Worm (Caenorhabditis elegans) whole organism, young adult: ENCODE measurements around the gene T02D1.7.
A peak's percentile ranks its signal among the peaks of the same experiment; 100 is the strongest.

Experiments used
- B0035.1 ChIP-seq: sonication (generic microtip); optimal IDR thresholded peaks from 2 replicates; lab custom pipeline; 2016; ENCODE audit warnings: missing genetic modification characterization, mild to moderate bottlenecking, missing compliant biosample characterization, missing genotype, missing genetic modification reagents
- B0336.3 ChIP-seq: fragments of 200-800 bp; sonication (Bioruptor generic); IDR thresholded peaks from 2 replicates; pipeline ENCODE4 v1.3.6; 2022; ENCODE audit warnings: missing genetic modification characterization, missing compliant biosample characterization
- D2030.7 ChIP-seq: fragments of 200-800 bp; sonication (Bioruptor generic); IDR thresholded peaks from 2 replicates; pipeline ENCODE4 v1.3.6; 2022; ENCODE audit warnings: missing genetic modification reagents, missing genetic modification characterization, missing compliant biosample characterization
- F33H1.4 ChIP-seq: fragments of 200-800 bp; sonication (Bioruptor generic); IDR thresholded peaks from 2 replicates; pipeline ENCODE4 v1.3.6; 2022; ENCODE audit warnings: missing genetic modification reagents, missing genetic modification characterization, missing compliant biosample characterization
- F57C9.4 ChIP-seq: sonication (generic microtip); optimal IDR thresholded peaks from 2 replicates; lab custom pipeline; 2017; ENCODE audit warnings: mild to moderate bottlenecking, missing genetic modification characterization, missing compliant biosample characterization
- akir-1 ChIP-seq: fragments of 200-800 bp; sonication (Bioruptor generic); optimal IDR thresholded peaks from 2 replicates; lab custom pipeline; 2018; ENCODE audit warnings: mild to moderate bottlenecking, missing genetic modification characterization, moderate library complexity, missing compliant biosample characterization
- attf-5 ChIP-seq: fragments of 200-800 bp; sonication (Bioruptor generic); optimal IDR thresholded peaks from 2 replicates; lab custom pipeline; 2018; ENCODE audit warnings: mild to moderate bottlenecking, missing genetic modification characterization, missing compliant biosample characterization
- attf-6 ChIP-seq: fragments of 200-800 bp; sonication (Bioruptor generic); IDR thresholded peaks from 2 replicates; pipeline ENCODE4 v1.3.6; 2022; ENCODE audit warnings: missing genetic modification reagents, missing genetic modification characterization, missing compliant biosample characterization
- bed-2 ChIP-seq: fragments of 200-800 bp; sonication (Bioruptor generic); IDR thresholded peaks from 2 replicates; pipeline ENCODE4 v1.3.6; 2022; ENCODE audit warnings: missing genetic modification reagents, missing genetic modification characterization, missing compliant biosample characterization
- ccch-3 ChIP-seq: fragments of 200-800 bp; sonication (Bioruptor generic); optimal IDR thresholded peaks from 2 replicates; lab custom pipeline; 2018; ENCODE audit warnings: mild to moderate bottlenecking, missing genetic modification characterization, missing compliant biosample characterization
- cebp-1 ChIP-seq, 2 experiments: fragments of 200-800 bp in 1 of 2; sonication (Bioruptor generic) in 1 of 2; sonication (generic microtip) in 1 of 2; IDR thresholded peaks in 1 of 2; optimal IDR thresholded peaks in 1 of 2; 2 replicates each; pipeline versions ENCODE4 v1.3.6 to Lab custom; 2017 to 2022; ENCODE audit warnings: missing compliant biosample characterization in 2 of 2, missing genetic modification characterization in 2 of 2, mild to moderate bottlenecking in 1 of 2, missing genetic modification reagents in 1 of 2, moderate library complexity in 1 of 2
- dox-1 ChIP-seq: fragments of 200-800 bp; sonication (Bioruptor generic); IDR thresholded peaks from 2 replicates; pipeline ENCODE4 v1.3.6; 2022; ENCODE audit warnings: missing genetic modification reagents, missing genetic modification characterization, missing compliant biosample characterization
- dpff-1 ChIP-seq: sonication (generic microtip); optimal IDR thresholded peaks from 2 replicates; lab custom pipeline; 2017; ENCODE audit warnings: mild to moderate bottlenecking, missing genetic modification characterization, missing compliant biosample characterization
- egl-44 ChIP-seq: fragments of 200-800 bp; sonication (Bioruptor generic); IDR thresholded peaks from 2 replicates; pipeline ENCODE4 v1.3.6; 2022; ENCODE audit warnings: missing genetic modification reagents, missing genetic modification characterization, missing compliant biosample characterization
- ekl-4 ChIP-seq: fragments of 200-800 bp; sonication (Bioruptor generic); IDR thresholded peaks from 2 replicates; pipeline ENCODE4 v1.3.6; 2022; ENCODE audit warnings: missing genetic modification reagents, missing genetic modification characterization, missing compliant biosample characterization
- ets-4 ChIP-seq: fragments of 200-800 bp; sonication (Bioruptor generic); optimal IDR thresholded peaks from 2 replicates; lab custom pipeline; 2018; ENCODE audit warnings: mild to moderate bottlenecking, missing genetic modification characterization, missing compliant biosample characterization
- him-1 ChIP-seq: sonication (generic microtip); optimal IDR thresholded peaks from 2 replicates; lab custom pipeline; 2016; ENCODE audit warnings: missing genotype, missing genetic modification reagents, missing genetic modification characterization, missing compliant biosample characterization
- hlh-26 ChIP-seq: fragments of 200-800 bp; sonication (Bioruptor generic); conservative IDR thresholded peaks from 2 replicates; pipeline ENCODE4 v1.3.6; 2022; ENCODE audit warnings: missing genetic modification reagents, missing genetic modification characterization, missing compliant biosample characterization
- hmg-1.2 ChIP-seq: fragments of 200-800 bp; sonication (Bioruptor generic); IDR thresholded peaks from 2 replicates; pipeline ENCODE4 v1.3.6; 2022; ENCODE audit warnings: missing genetic modification reagents, missing genetic modification characterization, missing compliant biosample characterization
- hrde-1 ChIP-seq: sonication (generic microtip); optimal IDR thresholded peaks from 2 replicates; lab custom pipeline; 2016; ENCODE audit warnings: missing genetic modification characterization, mild to moderate bottlenecking, missing compliant biosample characterization, moderate library complexity, missing genotype, missing genetic modification reagents, borderline replicate concordance
- lin-54 ChIP-seq: fragments of 200-800 bp; sonication (Bioruptor generic); optimal IDR thresholded peaks from 2 replicates; lab custom pipeline; 2018; ENCODE audit warnings: mild to moderate bottlenecking, missing genetic modification characterization, missing compliant biosample characterization
- lsl-1 ChIP-seq: fragments of 200-800 bp; sonication (Bioruptor generic); optimal IDR thresholded peaks from 2 replicates; lab custom pipeline; 2018; ENCODE audit warnings: mild to moderate bottlenecking, missing genetic modification characterization, moderate library complexity, missing compliant biosample characterization
- madf-10 ChIP-seq: sonication (generic microtip); optimal IDR thresholded peaks from 2 replicates; lab custom pipeline; 2016; ENCODE audit warnings: mild to moderate bottlenecking, missing genetic modification characterization, missing compliant biosample characterization
- madf-6 ChIP-seq: fragments of 200-800 bp; sonication (Bioruptor generic); IDR thresholded peaks from 2 replicates; pipeline ENCODE4 v1.3.6; 2022; ENCODE audit warnings: missing genetic modification reagents, missing genetic modification characterization, missing compliant biosample characterization
- madf-8 ChIP-seq: fragments of 200-800 bp; sonication (Bioruptor generic); conservative IDR thresholded peaks from 2 replicates; pipeline ENCODE4 v1.3.6; 2022; ENCODE audit warnings: missing genetic modification reagents, missing genetic modification characterization, missing compliant biosample characterization
- mcd-1 ChIP-seq: fragments of 200-800 bp; sonication (Bioruptor generic); IDR thresholded peaks from 2 replicates; pipeline ENCODE4 v1.3.6; 2022; ENCODE audit warnings: missing genetic modification reagents, missing genetic modification characterization, missing compliant biosample characterization
- mxl-1 ChIP-seq: sonication (generic microtip); optimal IDR thresholded peaks from 2 replicates; lab custom pipeline; 2016; ENCODE audit warnings: missing genetic modification characterization, missing compliant biosample characterization
- nfyb-1 ChIP-seq: fragments of 200-800 bp; sonication (Bioruptor generic); IDR thresholded peaks from 2 replicates; pipeline ENCODE4 v1.3.6; 2022; ENCODE audit warnings: missing genetic modification reagents, missing genetic modification characterization, missing compliant biosample characterization
- nhr-80 ChIP-seq: sonication (generic microtip); optimal IDR thresholded peaks from 2 replicates; lab custom pipeline; 2016; ENCODE audit warnings: missing genetic modification characterization, missing compliant biosample characterization
- nhr-90 ChIP-seq: sonication (generic microtip); optimal IDR thresholded peaks from 2 replicates; lab custom pipeline; 2016; ENCODE audit warnings: missing genotype, mild to moderate bottlenecking, missing genetic modification characterization, missing compliant biosample characterization
- pha-4 ChIP-seq: fragments of 150-350 bp; sonication (generic microtip); optimal IDR thresholded peaks from 2 replicates; lab custom pipeline; 2014; ENCODE audit warnings: missing biosample characterization, missing genetic modification reagents, missing genetic modification characterization
- sea-2 ChIP-seq: fragments of 200-800 bp; sonication (Bioruptor generic); IDR thresholded peaks from 2 replicates; pipeline ENCODE4 v1.3.6; 2022; ENCODE audit warnings: missing genetic modification characterization, missing compliant biosample characterization
- snpc-4 ChIP-seq, 5 experiments: fragments of 150-350 bp in 1 of 5; sonication (generic microtip) in 4 of 5; optimal IDR thresholded peaks; 2 replicates each; lab custom pipeline; 2014 to 2018; ENCODE audit warnings: missing genetic modification characterization in 5 of 5, missing biosample characterization in 3 of 5, antibody characterized with exemption in 2 of 5, mild to moderate bottlenecking in 2 of 5, missing compliant biosample characterization in 2 of 5, missing genotype in 2 of 5, moderate library complexity in 2 of 5, missing genetic modification reagents in 1 of 5
- tbp1 ChIP-seq: fragments of 200-800 bp; sonication (Bioruptor generic); optimal IDR thresholded peaks from 2 replicates; lab custom pipeline; 2018; ENCODE audit warnings: mild to moderate bottlenecking, missing genetic modification characterization, missing compliant biosample characterization
- tlf-1 ChIP-seq: fragments of 200-800 bp; sonication (Bioruptor generic); optimal IDR thresholded peaks from 2 replicates; lab custom pipeline; 2018; ENCODE audit warnings: mild to moderate bottlenecking, missing genetic modification characterization, missing compliant biosample characterization
- xnd-1 ChIP-seq: sonication (generic microtip); optimal IDR thresholded peaks from 2 replicates; lab custom pipeline; 2016; ENCODE audit warnings: missing genotype, missing genetic modification reagents, missing genetic modification characterization, missing compliant biosample characterization
- ztf-26 ChIP-seq: sonication (generic microtip); optimal IDR thresholded peaks from 2 replicates; lab custom pipeline; 2017; ENCODE audit warnings: missing genetic modification characterization, missing compliant biosample characterization
- ztf-3 ChIP-seq: fragments of 200-800 bp; sonication (Bioruptor generic); optimal IDR thresholded peaks from 2 replicates; lab custom pipeline; 2018; ENCODE audit warnings: mild to moderate bottlenecking, missing genetic modification characterization, missing compliant biosample characterization
- ztf-6 ChIP-seq: fragments of 200-800 bp; sonication (Bioruptor generic); IDR thresholded peaks from 2 replicates; pipeline ENCODE4 v1.3.6; 2022; ENCODE audit warnings: missing genetic modification reagents, missing genetic modification characterization, missing compliant biosample characterization

T02D1.7 gene

ce11 chrIV:17383046-17383445 is 23.9 kb downstream of the T02D1.7 start, which contains the start of gene C30H6.12:
TSS of gene C30H6.12 (plus strand) at chrIV:17383346.
- no peak for TF ChIP-seq hmg-1.2
- no peak for TF ChIP-seq akir-1
- TF ChIP-seq hlh-26 (GFP tag; lab: Robert Waterston, UW), result no peak
- no peak for TF ChIP-seq B0035.1 (tag; lab: Kevin White, UChicago)
- TF ChIP-seq nhr-80 (tag; lab: Kevin White, UChicago), result no peak
- no peak for TF ChIP-seq ets-4 (GFP tag; lab: Kevin White, UChicago)
- no peak for TF ChIP-seq egl-44
- TF ChIP-seq ekl-4 (GFP tag; lab: Robert Waterston, UW), result no peak
- no peak for TF ChIP-seq nhr-90 (tag; lab: Kevin White, UChicago)
- TF ChIP-seq sea-2 (GFP tag; lab: Robert Waterston, UW), result no peak

DNA sequence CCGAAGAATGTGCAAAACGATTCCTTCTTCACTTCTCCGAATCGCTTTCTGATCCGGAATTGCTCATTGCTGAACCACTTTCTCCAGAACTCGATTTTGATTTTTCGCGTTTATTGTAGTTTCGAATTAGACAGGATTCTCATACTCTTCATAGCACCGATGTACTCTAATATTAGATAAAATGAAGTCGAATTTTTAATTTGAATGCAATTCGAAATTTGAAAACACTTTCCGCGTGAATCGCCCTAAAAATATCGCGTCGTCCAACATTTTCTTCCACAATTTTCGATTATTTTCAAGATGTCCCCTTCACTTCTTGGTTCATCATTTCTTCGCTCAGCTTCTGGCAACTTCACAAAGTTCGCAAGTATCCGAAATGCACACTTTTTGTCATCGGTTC is 24.9 kb downstream of the T02D1.7 start, which contains the start of gene C30H6.8:
C30H6.8 (plus strand) TSS at position 301 of the 400 bp plus-strand sequence.
- TF ChIP-seq him-1 (tag; lab: Kevin White, UChicago) (no peak), pha-4 (tag; lab: Kevin White, UChicago) (no peak), cebp-1 (GFP tag; IDR thresholded peaks at IDR 0.05; lab: Robert Waterston, UW) (no peak), cebp-1 (tag; optimal IDR thresholded peaks at IDR 0.05; lab: Kevin White, UChicago) (no peak), sea-2 (GFP tag; lab: Robert Waterston, UW) (no peak), bed-2 (GFP tag; lab: Robert Waterston, UW) (no peak), tlf-1 (no peak), nfyb-1 (GFP tag; lab: Robert Waterston, UW) (no peak), ztf-6 (no peak), hrde-1 (tag; lab: Kevin White, UChicago) (no peak), madf-10 (tag; lab: Kevin White, UChicago) (no peak)

ce11 chrIV:17380061-17380680 is 26.8 kb downstream of the T02D1.7 start, which contains the start of the genes C30H6.9 and dlat-2:
TSS of gene C30H6.9 (minus strand) at chrIV:17380170.
TSS of gene dlat-2 (plus strand) at chrIV:17380626.
- TF ChIP-seq dpff-1 (no peak), madf-8 (GFP tag; lab: Robert Waterston, UW) (no peak), lsl-1 (GFP tag; lab: Kevin White, UChicago) (peak; percentile 73), madf-6 (GFP tag; lab: Robert Waterston, UW) (peak; percentile 62), mcd-1 (GFP tag; lab: Robert Waterston, UW) (peak; percentile 77), attf-5 (GFP tag; lab: Kevin White, UChicago) (peak; percentile 32), F57C9.4 (no peak), F33H1.4 (GFP tag; lab: Robert Waterston, UW) (peak; percentile 80), dox-1 (GFP tag; lab: Robert Waterston, UW) (peak; percentile 44; the same call in 1 of the 2 replicates), nhr-90 (tag; lab: Kevin White, UChicago) (no peak), mxl-1 (tag; lab: Kevin White, UChicago) (no peak), ztf-3 (no peak), xnd-1 (tag; lab: Kevin White, UChicago) (peak; percentile 38), B0336.3 (GFP tag; lab: Robert Waterston, UW) (no peak), ztf-26 (tag; lab: Kevin White, UChicago) (no peak), snpc-4 (GFP tag; optimal IDR thresholded peaks at IDR 0.05; lab: Kevin White, UChicago) (peak; percentile 24), snpc-4 (tag; optimal IDR thresholded peaks at IDR 0.05; lab: Kevin White, UChicago) (peak in 3 of 4 experiments; percentile 72 to 84 (median 83)), attf-6 (GFP tag; lab: Robert Waterston, UW) (peak; percentile 65; the same call in 1 of the 2 replicates), tbp1 (GFP tag; lab: Kevin White, UChicago) (peak; percentile 11), bed-2 (GFP tag; lab: Robert Waterston, UW) (no peak), D2030.7 (GFP tag; lab: Robert Waterston, UW) (peak; percentile 41; the same call in 1 of the 2 replicates), ccch-3 (GFP tag; lab: Kevin White, UChicago) (no peak), lin-54 (GFP tag; lab: Kevin White, UChicago) (peak; percentile 3)
